Worm (Caenorhabditis elegans): ENCODE results near the gene old-1.

Gene old-1

ce11 chrII:9868698-9869097 lies at the start of gene old-1:
Gene old-1 (minus strand): TSS chrII:9868747.
- TF ChIP-seq F13C5.2 (tag; optimal IDR thresholded peaks at IDR 0.05) (no peak), hmbx-1 (tag; optimal IDR thresholded peaks at IDR 0.05) (no peak), aly-1 (tag; optimal IDR thresholded peaks at IDR 0.05) (no peak), tra-4 (tag; optimal IDR thresholded peaks at IDR 0.05) (no peak), tbx-37 (GFP tag; conservative IDR thresholded peaks at IDR 0.05) (no peak), ama-1 (optimal IDR thresholded peaks at IDR 0.05) (no peak), ceh-36 (tag; optimal IDR thresholded peaks at IDR 0.05) (no peak), ceh-13 (GFP tag; optimal IDR thresholded peaks at IDR 0.05) (no peak), pes-1 (GFP tag; IDR thresholded peaks at IDR 0.05) (no peak), hmg-4 (GFP tag; optimal IDR thresholded peaks at IDR 0.05) (no peak), tbx-11 (GFP tag; IDR thresholded peaks at IDR 0.05) (no peak), B0310.2 (tag; optimal IDR thresholded peaks at IDR 0.05) (no peak), sea-1 (GFP tag; conservative IDR thresholded peaks at IDR 0.05) (no peak), scrt-1 (GFP tag; IDR thresholded peaks at IDR 0.05) (no peak), hnd-1 (tag; optimal IDR thresholded peaks at IDR 0.05) (no peak), flt-1 (GFP tag; IDR thresholded peaks at IDR 0.05) (no peak)

DNA sequence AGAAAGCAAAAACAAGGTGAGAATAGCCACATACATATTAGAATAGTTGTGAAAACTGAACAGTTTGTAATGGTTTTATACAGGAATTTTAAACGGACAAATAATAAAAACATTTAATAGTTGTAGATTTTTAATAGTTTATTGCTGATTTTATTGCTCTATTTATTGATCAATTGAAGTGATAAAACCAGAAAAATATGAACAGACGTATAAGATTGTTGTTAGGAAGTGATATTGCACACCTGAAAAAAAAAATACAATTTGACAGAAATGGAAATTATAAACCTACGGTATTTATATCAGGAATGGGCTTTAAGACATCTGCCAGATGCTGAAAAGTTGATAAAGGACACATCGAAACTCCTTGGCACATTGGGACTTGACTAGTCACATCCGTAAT lies 49.4 kb upstream of the old-1 start, which contains the start of gene C05C10.8:
Gene C05C10.8 (minus strand): TSS at position 101 of the 400 bp plus-strand sequence.
- no peak for TF ChIP-seq hmg-4 (GFP tag; optimal IDR thresholded peaks at IDR 0.05)
- TF ChIP-seq tra-4 (tag; optimal IDR thresholded peaks at IDR 0.05) = no peak
- no peak for TF ChIP-seq ceh-36 (tag; optimal IDR thresholded peaks at IDR 0.05)
- no peak for TF ChIP-seq ets-7 (tag; optimal IDR thresholded peaks at IDR 0.05)
- TF ChIP-seq B0310.2 (tag; optimal IDR thresholded peaks at IDR 0.05) = no peak
- no peak for TF ChIP-seq hmbx-1 (tag; optimal IDR thresholded peaks at IDR 0.05)
- TF ChIP-seq scrt-1 (GFP tag; IDR thresholded peaks at IDR 0.05) = no peak
- TF ChIP-seq pes-1 (GFP tag; IDR thresholded peaks at IDR 0.05) = no peak
- no peak for TF ChIP-seq flt-1 (GFP tag; IDR thresholded peaks at IDR 0.05)
- TF ChIP-seq tbx-11 (GFP tag; IDR thresholded peaks at IDR 0.05) = no peak
- no peak for TF ChIP-seq hnd-1 (tag; optimal IDR thresholded peaks at IDR 0.05)
- TF ChIP-seq ama-1 (optimal IDR thresholded peaks at IDR 0.05) = no peak
- TF ChIP-seq ceh-13 (GFP tag; optimal IDR thresholded peaks at IDR 0.05) = no peak
- no peak for TF ChIP-seq sea-1 (GFP tag; conservative IDR thresholded peaks at IDR 0.05)
- TF ChIP-seq aly-1 (tag; optimal IDR thresholded peaks at IDR 0.05) = no peak
- TF ChIP-seq F13C5.2 (tag; optimal IDR thresholded peaks at IDR 0.05) = no peak
- TF ChIP-seq tbx-37 (GFP tag; conservative IDR thresholded peaks at IDR 0.05) = no peak

ce11 chrII:9916177-9916576 lies 47.6 kb upstream of the old-1 start, which contains the start of gene F26C11.4:
Gene F26C11.4 (minus strand): TSS chrII:9916277.
- TF ChIP-seq ceh-36 (tag; optimal IDR thresholded peaks at IDR 0.05) (no peak), tra-4 (tag; optimal IDR thresholded peaks at IDR 0.05) (no peak), ets-7 (tag; optimal IDR thresholded peaks at IDR 0.05) (no peak), scrt-1 (GFP tag; IDR thresholded peaks at IDR 0.05) (no peak), sea-1 (GFP tag; conservative IDR thresholded peaks at IDR 0.05) (no peak), hmg-4 (GFP tag; optimal IDR thresholded peaks at IDR 0.05) (no peak), F13C5.2 (tag; optimal IDR thresholded peaks at IDR 0.05) (no peak), ceh-13 (GFP tag; optimal IDR thresholded peaks at IDR 0.05) (no peak), tbx-37 (GFP tag; conservative IDR thresholded peaks at IDR 0.05) (no peak), B0310.2 (tag; optimal IDR thresholded peaks at IDR 0.05) (no peak), flt-1 (GFP tag; IDR thresholded peaks at IDR 0.05) (no peak), pes-1 (GFP tag; IDR thresholded peaks at IDR 0.05) (no peak), tbx-11 (GFP tag; IDR thresholded peaks at IDR 0.05) (no peak), ama-1 (optimal IDR thresholded peaks at IDR 0.05) (no peak), hnd-1 (tag; optimal IDR thresholded peaks at IDR 0.05) (no peak)

DNA sequence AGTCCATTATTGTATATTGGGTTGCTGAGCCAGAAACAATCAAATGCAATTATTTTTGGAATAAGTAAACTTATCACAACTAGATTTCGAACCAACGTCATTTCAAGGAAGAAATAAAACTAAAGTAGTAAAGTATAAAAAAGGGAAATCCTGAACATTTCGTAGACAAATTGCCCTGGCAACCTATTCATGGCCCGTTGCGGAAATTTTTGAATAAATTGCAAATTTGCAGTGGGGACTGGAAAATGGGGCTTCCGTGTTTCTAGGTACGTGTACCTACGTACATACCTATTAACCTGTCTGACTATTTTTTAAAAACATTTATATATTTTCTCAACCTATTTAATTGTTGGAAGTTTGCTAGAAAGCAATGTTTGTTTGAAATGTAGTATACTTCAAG lies 46.5 kb upstream of the old-1 start, which contains the start of gene F26C11.3:
Gene F26C11.3 (minus strand): TSS at position 101 of the 400 bp plus-strand sequence.
- no peak for TF ChIP-seq tra-4 (tag; optimal IDR thresholded peaks at IDR 0.05)
- no peak for TF ChIP-seq aly-1 (tag; optimal IDR thresholded peaks at IDR 0.05)
- TF ChIP-seq ceh-36 (tag; optimal IDR thresholded peaks at IDR 0.05) = no peak
- no peak for TF ChIP-seq hnd-1 (tag; optimal IDR thresholded peaks at IDR 0.05)
- no peak for TF ChIP-seq F13C5.2 (tag; optimal IDR thresholded peaks at IDR 0.05)
- TF ChIP-seq flt-1 (GFP tag; IDR thresholded peaks at IDR 0.05) = no peak
- TF ChIP-seq hmbx-1 (tag; optimal IDR thresholded peaks at IDR 0.05) = no peak
- no peak for TF ChIP-seq hmg-4 (GFP tag; optimal IDR thresholded peaks at IDR 0.05)
- TF ChIP-seq ceh-13 (GFP tag; optimal IDR thresholded peaks at IDR 0.05) = no peak
- no peak for TF ChIP-seq ama-1 (optimal IDR thresholded peaks at IDR 0.05)
- TF ChIP-seq B0310.2 (tag; optimal IDR thresholded peaks at IDR 0.05) = no peak
- no peak for TF ChIP-seq ets-7 (tag; optimal IDR thresholded peaks at IDR 0.05)
- TF ChIP-seq scrt-1 (GFP tag; IDR thresholded peaks at IDR 0.05) = no peak
- TF ChIP-seq tbx-11 (GFP tag; IDR thresholded peaks at IDR 0.05) = no peak
- TF ChIP-seq pes-1 (GFP tag; IDR thresholded peaks at IDR 0.05) = no peak
- no peak for TF ChIP-seq tbx-37 (GFP tag; conservative IDR thresholded peaks at IDR 0.05)
- TF ChIP-seq sea-1 (GFP tag; conservative IDR thresholded peaks at IDR 0.05) = no peak

DNA sequence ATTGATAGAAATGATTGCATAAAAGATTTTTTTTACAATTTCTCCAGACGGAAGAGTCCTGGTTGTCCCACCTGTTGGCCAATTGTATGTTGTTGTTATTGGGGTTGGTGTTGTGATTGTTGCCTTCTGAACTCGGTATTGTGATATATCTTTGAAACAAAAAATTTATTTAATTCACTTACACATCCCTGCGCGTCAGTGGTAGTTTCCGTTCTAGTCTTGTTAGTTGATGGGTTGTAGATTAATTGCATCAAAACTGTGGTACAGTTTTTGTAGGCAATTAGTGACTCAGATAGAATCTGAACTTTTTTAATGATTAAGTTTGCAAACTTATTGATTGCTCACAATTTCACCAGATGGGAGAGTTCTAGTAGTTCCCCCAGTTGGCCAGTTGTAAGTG lies 35.9 kb upstream of the old-1 start:
- TF ChIP-seq flt-1 (GFP tag; IDR thresholded peaks at IDR 0.05) = no peak
- no peak for TF ChIP-seq pes-1 (GFP tag; IDR thresholded peaks at IDR 0.05)

DNA sequence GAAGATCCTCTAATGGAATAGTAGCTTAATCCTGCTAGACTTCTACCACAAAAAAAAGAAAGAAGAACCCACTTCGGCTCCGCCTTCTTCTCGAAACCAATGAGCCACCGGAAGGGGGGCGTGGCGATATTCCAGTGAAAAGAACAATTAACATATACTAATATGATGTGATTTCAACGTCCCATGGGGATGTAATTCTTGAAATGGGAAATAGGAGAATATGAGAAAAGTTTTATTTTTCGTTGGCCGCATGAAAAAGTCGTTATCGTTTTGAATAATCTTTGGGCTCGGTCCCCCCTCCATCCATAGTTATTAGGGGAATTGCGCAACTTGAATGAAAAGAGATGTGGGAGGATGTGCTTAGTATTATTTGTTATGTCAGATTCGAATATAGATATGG lies 31.7 kb upstream of the old-1 start, which contains the start of gene unc-4:
Gene unc-4 (minus strand): TSS at position 101 of the 400 bp plus-strand sequence.
- TF ChIP-seq pes-1 (GFP tag; IDR thresholded peaks at IDR 0.05) (no peak), B0310.2 (tag; optimal IDR thresholded peaks at IDR 0.05) (no peak), F13C5.2 (tag; optimal IDR thresholded peaks at IDR 0.05) (no peak), flt-1 (GFP tag; IDR thresholded peaks at IDR 0.05) (no peak), hmbx-1 (tag; optimal IDR thresholded peaks at IDR 0.05) (no peak), tbx-11 (GFP tag; IDR thresholded peaks at IDR 0.05) (no peak), ceh-13 (GFP tag; optimal IDR thresholded peaks at IDR 0.05) (no peak), aly-1 (tag; optimal IDR thresholded peaks at IDR 0.05) (no peak), hmg-4 (GFP tag; optimal IDR thresholded peaks at IDR 0.05) (no peak), ets-7 (tag; optimal IDR thresholded peaks at IDR 0.05) (no peak), ama-1 (optimal IDR thresholded peaks at IDR 0.05) (no peak), hnd-1 (tag; optimal IDR thresholded peaks at IDR 0.05) (no peak), scrt-1 (GFP tag; IDR thresholded peaks at IDR 0.05) (no peak), ceh-36 (tag; optimal IDR thresholded peaks at IDR 0.05) (no peak), tra-4 (tag; optimal IDR thresholded peaks at IDR 0.05) (no peak), tbx-37 (GFP tag; conservative IDR thresholded peaks at IDR 0.05) (no peak), sea-1 (GFP tag; conservative IDR thresholded peaks at IDR 0.05) (no peak)

ce11 chrII:9898744-9899143 lies 30.2 kb upstream of the old-1 start:
- TF ChIP-seq hnd-1 (tag; optimal IDR thresholded peaks at IDR 0.05) = no peak
- TF ChIP-seq aly-1 (tag; optimal IDR thresholded peaks at IDR 0.05) = no peak
- TF ChIP-seq ceh-13 (GFP tag; optimal IDR thresholded peaks at IDR 0.05) = no peak
- no peak for TF ChIP-seq hmbx-1 (tag; optimal IDR thresholded peaks at IDR 0.05)
- TF ChIP-seq tbx-11 (GFP tag; IDR thresholded peaks at IDR 0.05) = no peak
- TF ChIP-seq ama-1 (optimal IDR thresholded peaks at IDR 0.05) = no peak
- TF ChIP-seq pes-1 (GFP tag; IDR thresholded peaks at IDR 0.05) = no peak
- TF ChIP-seq F13C5.2 (tag; optimal IDR thresholded peaks at IDR 0.05) = no peak
- TF ChIP-seq hmg-4 (GFP tag; optimal IDR thresholded peaks at IDR 0.05) = no peak
